Worm (Caenorhabditis elegans) whole organism, L3 larva: ENCODE data around the gene cpsf-2.

Experiments
- R02D3.7 ChIP-seq: fragments of 150-350 bp; optimal IDR thresholded peaks from 2 replicates; lab custom pipeline; 2014; ENCODE audit warnings: missing biosample characterization, missing genetic modification characterization
- aly-2 ChIP-seq: fragments of 150-350 bp; optimal IDR thresholded peaks from 2 replicates; lab custom pipeline; 2014; ENCODE audit warnings: missing biosample characterization, missing genetic modification characterization
- ama-1 ChIP-seq: fragments of 150-350 bp; optimal IDR thresholded peaks from 2 replicates; lab custom pipeline; 2018
- ceh-16 ChIP-seq: sonication (generic microtip); optimal IDR thresholded peaks from 2 replicates; lab custom pipeline; 2017; ENCODE audit warnings: missing biosample characterization, missing genetic modification characterization
- ceh-28 ChIP-seq: fragments of 150-350 bp; optimal IDR thresholded peaks from 2 replicates; lab custom pipeline; 2014; ENCODE audit warnings: missing biosample characterization, missing genetic modification reagents, missing genetic modification characterization
- ceh-82 ChIP-seq: fragments of 150-350 bp; optimal IDR thresholded peaks from 2 replicates; lab custom pipeline; 2014; ENCODE audit warnings: missing biosample characterization, missing genetic modification characterization
- ceh-9 ChIP-seq: sonication (generic microtip); optimal IDR thresholded peaks from 2 replicates; lab custom pipeline; 2018; ENCODE audit warnings: missing biosample characterization, missing genetic modification characterization
- daf-12 ChIP-seq: fragments of 150-350 bp; optimal IDR thresholded peaks from 2 replicates; lab custom pipeline; 2014; ENCODE audit warnings: missing biosample characterization, missing genetic modification reagents, missing genetic modification characterization
- egl-27 ChIP-seq: sonication (generic microtip); optimal IDR thresholded peaks from 4 replicates; lab custom pipeline; 2017; ENCODE audit warnings: missing biosample characterization, missing genetic modification reagents, missing genetic modification characterization
- egl-5 ChIP-seq: fragments of 150-350 bp; optimal IDR thresholded peaks from 2 replicates; lab custom pipeline; 2017; ENCODE audit warnings: missing biosample characterization, missing genetic modification reagents, missing genetic modification characterization, inconsistent platforms
- elt-2 ChIP-seq: sonication (generic microtip); optimal IDR thresholded peaks from 2 replicates; lab custom pipeline; 2016; ENCODE audit warnings: missing genetic modification reagents, mild to moderate bottlenecking, missing genetic modification characterization, missing compliant biosample characterization
- eor-1 ChIP-seq, 2 experiments: fragments of 150-350 bp; optimal IDR thresholded peaks; 2 replicates each; lab custom pipeline; 2014 to 2018; ENCODE audit warnings: missing biosample characterization in 2 of 2, missing genetic modification characterization in 2 of 2
- fkh-10 ChIP-seq: sonication (generic microtip); optimal IDR thresholded peaks from 2 replicates; lab custom pipeline; 2017; ENCODE audit warnings: missing biosample characterization, missing genetic modification reagents, missing genetic modification characterization
- fkh-2 ChIP-seq: fragments of 150-350 bp; optimal IDR thresholded peaks from 2 replicates; lab custom pipeline; 2014; ENCODE audit warnings: missing biosample characterization, missing genetic modification reagents, missing genetic modification characterization
- fos-1 ChIP-seq: fragments of 150-350 bp; optimal IDR thresholded peaks from 2 replicates; lab custom pipeline; 2014; ENCODE audit warnings: missing biosample characterization, missing genetic modification characterization
- hmg-11 ChIP-seq: sonication (generic microtip); optimal IDR thresholded peaks from 2 replicates; lab custom pipeline; 2016; ENCODE audit warnings: missing genetic modification characterization, missing compliant biosample characterization
- jun-1 ChIP-seq: fragments of 150-350 bp; optimal IDR thresholded peaks from 2 replicates; lab custom pipeline; 2014; ENCODE audit warnings: missing biosample characterization, missing genetic modification reagents, missing genetic modification characterization
- lin-15B ChIP-seq: fragments of 150-350 bp; optimal IDR thresholded peaks from 2 replicates; lab custom pipeline; 2014; ENCODE audit warnings: missing biosample characterization, missing genetic modification characterization
- lin-39 ChIP-seq: fragments of 150-350 bp; optimal IDR thresholded peaks from 2 replicates; lab custom pipeline; 2018; ENCODE audit warnings: missing biosample characterization, missing genetic modification reagents, missing genetic modification characterization
- lsy-12 ChIP-seq: sonication (generic microtip); optimal IDR thresholded peaks from 2 replicates; lab custom pipeline; 2016; ENCODE audit warnings: mild to moderate bottlenecking, missing genetic modification characterization, missing compliant biosample characterization
- mdl-1 ChIP-seq: fragments of 150-350 bp; optimal IDR thresholded peaks from 2 replicates; lab custom pipeline; 2014; ENCODE audit warnings: missing biosample characterization, missing genetic modification characterization
- mml-1 ChIP-seq: fragments of 150-350 bp; sonication (generic microtip); optimal IDR thresholded peaks from 3 replicates; lab custom pipeline; 2014; ENCODE audit warnings: missing biosample characterization, missing genetic modification characterization
- nhr-11 ChIP-seq: fragments of 150-350 bp; optimal IDR thresholded peaks from 2 replicates; lab custom pipeline; 2014; ENCODE audit warnings: missing biosample characterization, missing genetic modification characterization
- nhr-12 ChIP-seq: fragments of 150-350 bp; optimal IDR thresholded peaks from 2 replicates; lab custom pipeline; 2014; ENCODE audit warnings: missing biosample characterization, missing genetic modification characterization
- nhr-23 ChIP-seq: fragments of 150-350 bp; optimal IDR thresholded peaks from 2 replicates; lab custom pipeline; 2014; ENCODE audit warnings: missing biosample characterization, missing genetic modification reagents, missing genetic modification characterization
- nhr-237 ChIP-seq: fragments of 150-350 bp; optimal IDR thresholded peaks from 2 replicates; lab custom pipeline; 2014; ENCODE audit warnings: missing biosample characterization, missing genetic modification characterization
- nhr-25 ChIP-seq: sonication (generic microtip); optimal IDR thresholded peaks from 2 replicates; lab custom pipeline; 2017; ENCODE audit warnings: missing biosample characterization, missing genetic modification characterization
- nhr-28 ChIP-seq: fragments of 150-350 bp; optimal IDR thresholded peaks from 2 replicates; lab custom pipeline; 2014; ENCODE audit warnings: missing biosample characterization, missing genetic modification characterization
- nhr-43 ChIP-seq: sonication (generic microtip); optimal IDR thresholded peaks from 2 replicates; lab custom pipeline; 2016; ENCODE audit warnings: mild to moderate bottlenecking, missing genetic modification characterization, missing compliant biosample characterization; ENCODE audit not compliant: poor library complexity, severe bottlenecking
- nhr-67 ChIP-seq: fragments of 150-350 bp; optimal IDR thresholded peaks from 2 replicates; lab custom pipeline; 2014; ENCODE audit warnings: missing biosample characterization, missing genetic modification characterization
- nhr-76 ChIP-seq: fragments of 150-350 bp; sonication (generic microtip); optimal IDR thresholded peaks from 5 replicates; lab custom pipeline; 2014; ENCODE audit warnings: missing biosample characterization, missing genetic modification characterization
- nhr-77 ChIP-seq: fragments of 150-350 bp; optimal IDR thresholded peaks from 2 replicates; lab custom pipeline; 2014; ENCODE audit warnings: missing biosample characterization, missing genetic modification characterization
- pha-4 ChIP-seq: fragments of 150-350 bp; optimal IDR thresholded peaks from 2 replicates; lab custom pipeline; 2014; ENCODE audit warnings: missing biosample characterization, missing genetic modification reagents, missing genetic modification characterization
- pqm-1 ChIP-seq: fragments of 150-350 bp; optimal IDR thresholded peaks from 2 replicates; lab custom pipeline; 2017; ENCODE audit warnings: missing biosample characterization, missing genetic modification characterization, inconsistent platforms
- sea-2 ChIP-seq: fragments of 150-350 bp; sonication (generic microtip); optimal IDR thresholded peaks from 4 replicates; lab custom pipeline; 2014; ENCODE audit warnings: missing biosample characterization, missing genetic modification reagents, missing genetic modification characterization
- skn-1 ChIP-seq: fragments of 150-350 bp; optimal IDR thresholded peaks from 2 replicates; lab custom pipeline; 2014; ENCODE audit warnings: missing biosample characterization, missing genetic modification characterization
- snpc-4 ChIP-seq: fragments of 150-350 bp; optimal IDR thresholded peaks from 2 replicates; lab custom pipeline; 2014; ENCODE audit warnings: missing biosample characterization, missing genetic modification characterization
- tbx-2 ChIP-seq: sonication (generic microtip); optimal IDR thresholded peaks from 2 replicates; lab custom pipeline; 2016; ENCODE audit warnings: mild to moderate bottlenecking, missing genetic modification characterization, missing compliant biosample characterization
- unc-62 ChIP-seq: fragments of 150-350 bp; sonication (generic microtip); optimal IDR thresholded peaks from 4 replicates; lab custom pipeline; 2014; ENCODE audit warnings: missing biosample characterization, missing genetic modification reagents, missing genetic modification characterization
- zag-1 ChIP-seq: fragments of 150-350 bp; optimal IDR thresholded peaks from 2 replicates; lab custom pipeline; 2014; ENCODE audit warnings: missing biosample characterization, missing genetic modification characterization
- ztf-11 ChIP-seq: fragments of 150-350 bp; optimal IDR thresholded peaks from 2 replicates; lab custom pipeline; 2014; ENCODE audit warnings: missing biosample characterization, missing genetic modification characterization
- ztf-4 ChIP-seq: fragments of 150-350 bp; optimal IDR thresholded peaks from 2 replicates; lab custom pipeline; 2014; ENCODE audit warnings: missing biosample characterization, missing genetic modification characterization

Gene cpsf-2

ce11 chrV:7197036-7197435 lies 18.1 kb downstream of the cpsf-2 start:
- TF ChIP-seq ama-1 (lab: Kevin White, UChicago): no peak
- no peak for TF ChIP-seq tbx-2 (tag; lab: Kevin White, UChicago)
- no peak for TF ChIP-seq fkh-10 (GFP tag; lab: Kevin White, UChicago)
- no peak for TF ChIP-seq daf-12 (tag; lab: Kevin White, UChicago)
- no peak for TF ChIP-seq aly-2
- TF ChIP-seq hmg-11: no peak
- TF ChIP-seq pha-4 (tag; lab: Kevin White, UChicago): no peak
- TF ChIP-seq R02D3.7 (tag; lab: Kevin White, UChicago): no peak
- TF ChIP-seq ztf-4 (tag; lab: Kevin White, UChicago): no peak
- no peak for TF ChIP-seq nhr-67 (tag; lab: Kevin White, UChicago)
- TF ChIP-seq nhr-12 (tag; lab: Kevin White, UChicago): no peak

- TF ChIP-seq lin-39 (tag; lab: Kevin White, UChicago) (no peak), hmg-11 (no peak), nhr-237 (tag; lab: Kevin White, UChicago) (no peak), mdl-1 (no peak), sea-2 (GFP tag; lab: Kevin White, UChicago) (no peak), ama-1 (lab: Kevin White, UChicago) (peak; percentile 91), egl-5 (tag; lab: Kevin White, UChicago) (no peak), ztf-4 (tag; lab: Kevin White, UChicago) (no peak), zag-1 (tag; lab: Kevin White, UChicago) (no peak), aly-2 (peak; percentile 4), unc-62 (no peak), nhr-28 (tag; lab: Kevin White, UChicago) (no peak), fos-1 (tag; lab: Kevin White, UChicago) (no peak), eor-1 (tag; optimal IDR thresholded peaks at IDR 0.05; lab: Kevin White, UChicago) (no peak), skn-1 (peak; percentile 18), snpc-4 (tag; lab: Kevin White, UChicago) (no peak), nhr-77 (tag; lab: Kevin White, UChicago) (no peak), daf-12 (tag; lab: Kevin White, UChicago) (no peak), fkh-2 (no peak), ztf-11 (no peak), nhr-11 (no peak), elt-2 (tag; lab: Kevin White, UChicago) (peak; percentile 85), jun-1 (tag; lab: Kevin White, UChicago) (peak; percentile 24), nhr-23 (peak; percentile 5), pha-4 (tag; lab: Kevin White, UChicago) (peak; percentile 52), lin-15B (no peak), nhr-25 (tag; lab: Kevin White, UChicago) (no peak), ceh-28 (no peak), lsy-12 (no peak), pqm-1 (tag; lab: Kevin White, UChicago) (peak; percentile 58), nhr-12 (tag; lab: Kevin White, UChicago) (no peak), ceh-9 (tag; lab: Kevin White, UChicago) (no peak), nhr-43 (tag; lab: Kevin White, UChicago) (peak; percentile 19)
- TF ChIP-seq, all 47 proteins: peak for 9
Measured at ce11 chrV:7198403-7198802, 19.4 kb downstream of the cpsf-2 start.

DNA sequence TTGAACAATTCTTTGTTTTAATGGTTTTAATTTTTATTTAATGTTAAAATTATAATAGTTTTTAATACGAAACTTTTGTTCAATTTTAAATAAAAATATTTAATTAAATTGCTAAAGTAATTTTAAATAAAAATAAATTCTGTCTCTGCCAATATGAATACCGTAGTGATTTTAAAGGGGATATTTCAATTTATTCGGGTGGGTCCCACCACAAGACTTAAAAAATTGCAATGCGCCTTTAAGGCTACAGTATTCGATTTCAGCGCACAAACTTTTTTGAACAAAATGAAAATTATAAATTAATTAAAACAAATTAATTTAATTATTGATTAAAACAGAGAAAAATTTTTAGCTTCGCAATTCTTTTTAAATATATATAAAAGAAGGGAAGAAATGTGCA lies 20.1 kb downstream of the cpsf-2 start:
- no peak for TF ChIP-seq ceh-16 (tag; lab: Kevin White, UChicago)
- TF ChIP-seq aly-2: no peak
- TF ChIP-seq unc-62: no peak
- no peak for TF ChIP-seq sea-2 (GFP tag; lab: Kevin White, UChicago)
- no peak for TF ChIP-seq egl-27 (tag; lab: Kevin White, UChicago)
- no peak for TF ChIP-seq ama-1 (lab: Kevin White, UChicago)
- TF ChIP-seq mdl-1: no peak
- no peak for TF ChIP-seq nhr-76 (tag; lab: Kevin White, UChicago)
- no peak for TF ChIP-seq jun-1 (tag; lab: Kevin White, UChicago)
- no peak for TF ChIP-seq fkh-2
- no peak for TF ChIP-seq mml-1
- TF ChIP-seq pqm-1 (tag; lab: Kevin White, UChicago): no peak
- TF ChIP-seq nhr-11: no peak
- TF ChIP-seq egl-5 (tag; lab: Kevin White, UChicago): no peak
- no peak for TF ChIP-seq fkh-10 (GFP tag; lab: Kevin White, UChicago)
- no peak for TF ChIP-seq R02D3.7 (tag; lab: Kevin White, UChicago)
- no peak for TF ChIP-seq nhr-25 (tag; lab: Kevin White, UChicago)
- TF ChIP-seq daf-12 (tag; lab: Kevin White, UChicago): no peak
- no peak for TF ChIP-seq ceh-82 (tag; lab: Kevin White, UChicago)
